Fruit fly (Drosophila melanogaster) whole organism, embryonic: ENCODE results near the gene CG46439.

ENCODE experiments used
- Aef1 ChIP-seq: fragments of 200-800 bp; sonication (Bioruptor generic); IDR thresholded peaks from 3 replicates; pipeline ENCODE4 v1.3.6; 2022; ENCODE audit warnings: missing biosample characterization, missing genetic modification characterization
- Asciz ChIP-seq: fragments of 200-800 bp; sonication (Bioruptor generic); optimal IDR thresholded peaks from 2 replicates; lab custom pipeline; 2017; ENCODE audit warnings: missing biosample characterization, mild to moderate bottlenecking, missing genetic modification characterization, missing genetic modification reagents
- CG10147 ChIP-seq: fragments of 200-800 bp; sonication (Bioruptor generic); optimal IDR thresholded peaks from 2 replicates; lab custom pipeline; 2019; ENCODE audit warnings: missing biosample characterization, mild to moderate bottlenecking, missing genetic modification characterization, moderate library complexity
- CG10209 ChIP-seq: fragments of 200-800 bp; sonication (Bioruptor generic); optimal IDR thresholded peaks from 3 replicates; lab custom pipeline; 2017; ENCODE audit warnings: missing biosample characterization, mild to moderate bottlenecking, missing genetic modification characterization, missing genetic modification reagents
- CG10462 ChIP-seq: fragments of 200-800 bp; sonication (Bioruptor generic); optimal IDR thresholded peaks from 2 replicates; lab custom pipeline; 2016; ENCODE audit warnings: missing biosample characterization, missing genetic modification characterization
- CG12155 ChIP-seq: fragments of 200-800 bp; sonication (Bioruptor generic); optimal IDR thresholded peaks from 3 replicates; lab custom pipeline; 2016; ENCODE audit warnings: missing biosample characterization, missing genetic modification characterization
- CG12219 ChIP-seq: fragments of 200-800 bp; sonication (Bioruptor generic); optimal IDR thresholded peaks from 3 replicates; lab custom pipeline; 2018; ENCODE audit warnings: missing biosample characterization, mild to moderate bottlenecking, missing genetic modification characterization
- CG12236 ChIP-seq: fragments of 200-800 bp; sonication (Bioruptor generic); optimal IDR thresholded peaks from 2 replicates; lab custom pipeline; 2016; ENCODE audit warnings: missing biosample characterization, missing genetic modification characterization
- CG12744 ChIP-seq: fragments of 200-800 bp; sonication (Bioruptor generic); optimal IDR thresholded peaks from 2 replicates; lab custom pipeline; 2016; ENCODE audit warnings: missing biosample characterization, missing genetic modification characterization
- CG12942 ChIP-seq: fragments of 200-800 bp; sonication (Bioruptor generic); optimal IDR thresholded peaks from 3 replicates; lab custom pipeline; 2016; ENCODE audit warnings: missing biosample characterization, missing genetic modification characterization
- CG15514 ChIP-seq: fragments of 200-800 bp; sonication (Bioruptor generic); optimal IDR thresholded peaks from 3 replicates; lab custom pipeline; 2017; ENCODE audit warnings: missing biosample characterization, missing genetic modification characterization, mild to moderate bottlenecking, moderate library complexity, missing genetic modification reagents
- CG2678 ChIP-seq: fragments of 200-800 bp; sonication (Bioruptor generic); optimal IDR thresholded peaks from 3 replicates; lab custom pipeline; 2019; ENCODE audit warnings: missing biosample characterization, mild to moderate bottlenecking, missing genetic modification characterization, moderate library complexity
- CG31388 ChIP-seq: fragments of 200-800 bp; sonication (Bioruptor generic); optimal IDR thresholded peaks from 2 replicates; lab custom pipeline; 2016; ENCODE audit warnings: missing biosample characterization, missing genetic modification characterization
- CG34422 ChIP-seq: fragments of 200-800 bp; sonication (Bioruptor generic); IDR thresholded peaks from 3 replicates; pipeline ENCODE4 v1.3.6; 2022; ENCODE audit warnings: missing biosample characterization, missing genetic modification characterization
- CG4328 ChIP-seq: fragments of 200-800 bp; sonication (Bioruptor generic); optimal IDR thresholded peaks from 3 replicates; lab custom pipeline; 2017; ENCODE audit warnings: missing biosample characterization, missing genetic modification reagents, missing genetic modification characterization
- CG5245 ChIP-seq: fragments of 200-800 bp; sonication (Bioruptor generic); optimal IDR thresholded peaks from 3 replicates; lab custom pipeline; 2016; ENCODE audit warnings: missing biosample characterization, missing genetic modification characterization
- CG6254 ChIP-seq: fragments of 200-800 bp; sonication (Bioruptor generic); optimal IDR thresholded peaks from 3 replicates; lab custom pipeline; 2017; ENCODE audit warnings: mild to moderate bottlenecking, missing biosample characterization, missing genetic modification reagents, missing genetic modification characterization
- CG6813 ChIP-seq: fragments of 200-800 bp; sonication (Bioruptor generic); optimal IDR thresholded peaks from 2 replicates; lab custom pipeline; 2017; ENCODE audit warnings: missing biosample characterization, missing genetic modification characterization, mild to moderate bottlenecking, moderate library complexity, missing genetic modification reagents
- CG7987 ChIP-seq: fragments of 200-800 bp; sonication (Bioruptor generic); optimal IDR thresholded peaks from 2 replicates; lab custom pipeline; 2018; ENCODE audit warnings: missing biosample characterization, mild to moderate bottlenecking, missing genetic modification characterization, moderate library complexity
- CG9215 ChIP-seq: fragments of 200-800 bp; sonication (Bioruptor generic); IDR thresholded peaks from 2 replicates; pipeline ENCODE4 v1.3.6; 2022; ENCODE audit warnings: missing biosample characterization, missing genetic modification characterization
- CG9797 ChIP-seq: fragments of 200-800 bp; sonication (Bioruptor generic); optimal IDR thresholded peaks from 3 replicates; lab custom pipeline; 2018; ENCODE audit warnings: missing biosample characterization, mild to moderate bottlenecking, missing genetic modification characterization
- CTCF ChIP-seq: fragments of 200-800 bp; sonication (Bioruptor generic); optimal IDR thresholded peaks from 2 replicates; lab custom pipeline; 2017; ENCODE audit warnings: missing biosample characterization, mild to moderate bottlenecking, missing genetic modification characterization, moderate library complexity
- Dad ChIP-seq: fragments of 200-800 bp; sonication (Bioruptor generic); optimal IDR thresholded peaks from 3 replicates; lab custom pipeline; 2016; ENCODE audit warnings: missing biosample characterization, missing genetic modification characterization
- Deaf1 ChIP-seq: fragments of 200-800 bp; optimal IDR thresholded peaks from 3 replicates; lab custom pipeline; 2019; ENCODE audit warnings: missing biosample characterization, mild to moderate bottlenecking, missing genetic modification characterization, moderate library complexity
- Dp ChIP-seq: fragments of 200-800 bp; sonication (Bioruptor generic); optimal IDR thresholded peaks from 2 replicates; lab custom pipeline; 2018; ENCODE audit warnings: missing biosample characterization, mild to moderate bottlenecking, missing genetic modification characterization, moderate library complexity
- Gug ChIP-seq: fragments of 200-800 bp; sonication (Bioruptor generic); IDR thresholded peaks from 4 replicates; pipeline ENCODE4 v1.3.6; 2022; ENCODE audit warnings: missing biosample characterization, missing genetic modification characterization
- HmgD ChIP-seq: fragments of 200-800 bp; sonication (Bioruptor generic); optimal IDR thresholded peaks from 3 replicates; lab custom pipeline; 2016; ENCODE audit warnings: missing biosample characterization, missing genetic modification characterization
- Jarid2 ChIP-seq: fragments of 200-800 bp; sonication (Bioruptor generic); optimal IDR thresholded peaks from 3 replicates; lab custom pipeline; 2017; ENCODE audit warnings: mild to moderate bottlenecking, missing biosample characterization, missing genetic modification reagents, missing genetic modification characterization
- NfI ChIP-seq: fragments of 200-800 bp; sonication (Bioruptor generic); optimal IDR thresholded peaks from 3 replicates; lab custom pipeline; 2018; ENCODE audit warnings: missing biosample characterization, mild to moderate bottlenecking, missing genetic modification characterization, moderate library complexity
- Ptx1 ChIP-seq: fragments of 200-800 bp; sonication (Bioruptor generic); IDR thresholded peaks from 2 replicates; pipeline ENCODE4 v1.3.6; 2022; ENCODE audit warnings: missing biosample characterization, missing genetic modification characterization
- Side ChIP-seq: fragments of 200-800 bp; sonication (Bioruptor generic); optimal IDR thresholded peaks from 2 replicates; lab custom pipeline; 2016; ENCODE audit warnings: missing biosample characterization, missing genetic modification characterization
- Sin3A ChIP-seq: fragments of >200 bp; optimal IDR thresholded peaks from 2 replicates; lab custom pipeline; 2018
- Sox102F ChIP-seq: fragments of 200-800 bp; sonication (Bioruptor generic); optimal IDR thresholded peaks from 2 replicates; lab custom pipeline; 2018; ENCODE audit warnings: missing biosample characterization, mild to moderate bottlenecking, missing genetic modification characterization, moderate library complexity
- Spps ChIP-seq: fragments of 200-800 bp; sonication (Bioruptor generic); optimal IDR thresholded peaks from 2 replicates; lab custom pipeline; 2018; ENCODE audit warnings: missing biosample characterization, mild to moderate bottlenecking, missing genetic modification characterization
- ase ChIP-seq: fragments of 200-800 bp; sonication (Bioruptor generic); IDR thresholded peaks from 3 replicates; pipeline ENCODE4 v1.3.6; 2022; ENCODE audit warnings: missing biosample characterization, missing genetic modification characterization
- bbx ChIP-seq: fragments of 200-800 bp; sonication (Bioruptor generic); IDR thresholded peaks from 2 replicates; pipeline ENCODE4 v1.3.6; 2022; ENCODE audit warnings: missing biosample characterization, missing genetic modification characterization; ENCODE audit not compliant: partially characterized antibody
- caup ChIP-seq: fragments of 200-800 bp; sonication (Bioruptor generic); optimal IDR thresholded peaks from 3 replicates; lab custom pipeline; 2017; ENCODE audit warnings: missing biosample characterization, mild to moderate bottlenecking, missing genetic modification characterization, moderate library complexity; ENCODE audit not compliant: severe bottlenecking
- chn ChIP-seq: fragments of 200-800 bp; sonication (Bioruptor generic); optimal IDR thresholded peaks from 2 replicates; lab custom pipeline; 2016; ENCODE audit warnings: missing biosample characterization, missing genetic modification characterization
- dmrt99B ChIP-seq: fragments of 200-800 bp; sonication (Bioruptor generic); optimal IDR thresholded peaks from 2 replicates; lab custom pipeline; 2018; ENCODE audit warnings: missing biosample characterization, mild to moderate bottlenecking, missing genetic modification characterization, moderate library complexity
- grau ChIP-seq: fragments of 200-800 bp; optimal IDR thresholded peaks from 3 replicates; lab custom pipeline; 2019; ENCODE audit warnings: missing biosample characterization, mild to moderate bottlenecking, missing genetic modification characterization, moderate library complexity
- gro ChIP-seq: fragments of 200-800 bp; sonication (Bioruptor generic); optimal IDR thresholded peaks from 2 replicates; lab custom pipeline; 2016; ENCODE audit warnings: missing biosample characterization, missing genetic modification characterization
- gt ChIP-seq: fragments of 200-800 bp; sonication (Bioruptor generic); IDR thresholded peaks from 2 replicates; pipeline ENCODE4 v1.3.6; 2022; ENCODE audit warnings: missing biosample characterization, missing genetic modification characterization
- ham ChIP-seq: fragments of 200-800 bp; sonication (Bioruptor generic); IDR thresholded peaks from 2 replicates; pipeline ENCODE4 v1.3.6; 2022; ENCODE audit warnings: missing biosample characterization, missing genetic modification characterization
- lilli ChIP-seq: fragments of 200-800 bp; sonication (Bioruptor generic); optimal IDR thresholded peaks from 3 replicates; lab custom pipeline; 2016; ENCODE audit warnings: missing biosample characterization, missing genetic modification characterization
- luna ChIP-seq: fragments of 200-800 bp; sonication (Bioruptor generic); optimal IDR thresholded peaks from 2 replicates; lab custom pipeline; 2016; ENCODE audit warnings: missing biosample characterization, missing genetic modification characterization
- mld ChIP-seq: fragments of 200-800 bp; sonication (Bioruptor generic); IDR thresholded peaks from 3 replicates; pipeline ENCODE4 v1.3.6; 2022; ENCODE audit warnings: missing biosample characterization, missing genetic modification characterization; ENCODE audit not compliant: partially characterized antibody
- odd ChIP-seq: fragments of 200-800 bp; sonication (Bioruptor generic); optimal IDR thresholded peaks from 2 replicates; lab custom pipeline; 2017; ENCODE audit warnings: missing biosample characterization, mild to moderate bottlenecking, missing genetic modification characterization
- pnt ChIP-seq: fragments of 200-800 bp; sonication (Bioruptor generic); optimal IDR thresholded peaks from 3 replicates; lab custom pipeline; 2016; ENCODE audit warnings: missing biosample characterization, missing genetic modification characterization
- pum ChIP-seq: fragments of 200-800 bp; sonication (Bioruptor generic); optimal IDR thresholded peaks from 2 replicates; lab custom pipeline; 2016; ENCODE audit warnings: missing biosample characterization, missing genetic modification characterization
- tin ChIP-seq: fragments of 200-800 bp; sonication (Bioruptor generic); optimal IDR thresholded peaks from 3 replicates; lab custom pipeline; 2016; ENCODE audit warnings: missing biosample characterization, missing genetic modification characterization
- tna ChIP-seq: fragments of 200-800 bp; sonication (Bioruptor generic); IDR thresholded peaks from 2 replicates; pipeline ENCODE4 v1.3.6; 2022; ENCODE audit warnings: missing biosample characterization, missing genetic modification characterization; ENCODE audit not compliant: partially characterized antibody
- vnd ChIP-seq: fragments of 200-800 bp; sonication (Bioruptor generic); IDR thresholded peaks from 3 replicates; pipeline ENCODE4 v1.3.6; 2022; ENCODE audit warnings: missing biosample characterization, missing genetic modification characterization; ENCODE audit not compliant: partially characterized antibody

The CG46439 gene

dm6 chr3L:11135846-11136245 is 39.8 kb upstream of the CG46439 start, which contains the start of gene IRSp53 (continued):
- TF ChIP-seq Ptx1 (no peak), gt (GFP tag; lab: Robert Waterston, UW) (no peak), Gug (GFP tag; lab: Robert Waterston, UW) (no peak), Sox102F (no peak), Side (GFP tag; lab: Kevin White, UChicago) (no peak), tna (GFP tag; lab: Robert Waterston, UW) (peak; percentile 38; the same call in 1 of the 2 replicates), CG34422 (GFP tag; lab: Robert Waterston, UW) (no peak), CG12744 (GFP tag; lab: Kevin White, UChicago) (no peak), CG9215 (GFP tag; lab: Robert Waterston, UW) (no peak), lilli (GFP tag; lab: Kevin White, UChicago) (no peak), tin (GFP tag; lab: Kevin White, UChicago) (no peak), dmrt99B (no peak), caup (peak; percentile 11), CG12236 (no peak), Aef1 (GFP tag; lab: Robert Waterston, UW) (no peak), Dad (GFP tag; lab: Kevin White, UChicago) (no peak), CG6254 (no peak), CTCF (GFP tag; lab: Kevin White, UChicago) (peak; percentile 77), odd (no peak), CG12155 (GFP tag; lab: Kevin White, UChicago) (no peak), mld (no peak), CG12942 (no peak), CG31388 (GFP tag; lab: Kevin White, UChicago) (no peak), gro (GFP tag; lab: Kevin White, UChicago) (peak; percentile 21), pnt (GFP tag; lab: Kevin White, UChicago) (no peak), Jarid2 (GFP tag; lab: Kevin White, UChicago) (peak; percentile 79), ase (GFP tag; lab: Robert Waterston, UW) (no peak), ham (GFP tag; lab: Robert Waterston, UW) (no peak), bbx (GFP tag; lab: Robert Waterston, UW) (no peak), CG10147 (GFP tag; lab: Kevin White, UChicago) (no peak), luna (no peak), pum (no peak), Spps (tag; lab: Kevin White, UChicago) (no peak), chn (GFP tag; lab: Kevin White, UChicago) (no peak), CG9797 (GFP tag; lab: Kevin White, UChicago) (no peak), Dp (GFP tag; lab: Kevin White, UChicago) (no peak), CG6813 (no peak), CG10462 (GFP tag; lab: Kevin White, UChicago) (no peak), CG15514 (GFP tag; lab: Kevin White, UChicago) (peak; percentile 61), Sin3A (lab: Kevin White, UChicago) (no peak), vnd (GFP tag; lab: Robert Waterston, UW) (no peak), CG7987 (GFP tag; lab: Kevin White, UChicago) (peak; percentile 1), CG2678 (no peak), NfI (GFP tag; lab: Kevin White, UChicago) (no peak), grau (tag; lab: Kevin White, UChicago) (no peak), CG4328 (GFP tag; lab: Kevin White, UChicago) (no peak), HmgD (GFP tag; lab: Kevin White, UChicago) (no peak), CG10209 (GFP tag; lab: Kevin White, UChicago) (no peak), CG5245 (GFP tag; lab: Kevin White, UChicago) (no peak), CG12219 (GFP tag; lab: Kevin White, UChicago) (no peak), Deaf1 (no peak), Asciz (GFP tag; lab: Kevin White, UChicago) (no peak)
